Worm (Caenorhabditis elegans): ENCODE data around the gene K10C8.4.

DNA sequence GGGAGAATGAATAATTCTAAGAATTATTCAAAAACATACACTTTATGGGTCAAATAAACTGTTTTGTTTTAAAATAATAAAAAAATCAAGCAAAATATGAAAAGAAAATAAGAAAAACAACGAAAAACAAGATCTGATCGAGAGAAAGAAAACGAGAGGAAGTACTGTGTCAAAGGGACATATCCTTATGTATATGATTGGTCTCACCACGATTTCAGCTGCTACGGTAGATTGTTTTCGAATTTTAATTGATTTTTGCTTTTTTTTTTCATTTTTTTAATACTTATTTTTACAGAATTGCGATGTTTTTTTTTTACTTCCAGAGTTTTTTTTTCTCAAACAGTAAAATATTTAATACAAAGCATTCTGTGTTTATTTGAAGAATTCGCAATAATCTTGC lies 722 bp downstream of the K10C8.4 start:
- no peak for TF ChIP-seq egl-27 (tag; optimal IDR thresholded peaks at IDR 0.05)
- no peak for TF ChIP-seq nhr-21 (tag; optimal IDR thresholded peaks at IDR 0.05)
- TF ChIP-seq ztf-1 (GFP tag; conservative IDR thresholded peaks at IDR 0.05): no peak
- TF ChIP-seq unc-55 (GFP tag; optimal IDR thresholded peaks at IDR 0.05): no peak
- TF ChIP-seq nhr-237 (tag; optimal IDR thresholded peaks at IDR 0.05): no peak

Measured in whole organism, L2 larva.